Worm (Caenorhabditis elegans) whole organism, L2 larva: ENCODE data around the gene Y68A4A.10.
A peak's percentile ranks its signal among the peaks of the same experiment; 100 is the strongest.

ENCODE experiments used
- F13H6.1 ChIP-seq: sonication (generic microtip); optimal IDR thresholded peaks from 2 replicates; lab custom pipeline; 2016; ENCODE audit warnings: missing genetic modification characterization, missing compliant biosample characterization
- R02D3.7 ChIP-seq: fragments of 150-350 bp; optimal IDR thresholded peaks from 2 replicates; lab custom pipeline; 2014; ENCODE audit warnings: missing biosample characterization, missing genetic modification characterization
- Y55F3AM.14 ChIP-seq: fragments of 200-800 bp; sonication (Bioruptor generic); optimal IDR thresholded peaks from 2 replicates; lab custom pipeline; 2018; ENCODE audit warnings: mild to moderate bottlenecking, missing genetic modification characterization, missing compliant biosample characterization
- ZK546.5 ChIP-seq: sonication (generic microtip); optimal IDR thresholded peaks from 2 replicates; lab custom pipeline; 2017; ENCODE audit warnings: missing biosample characterization, missing genetic modification characterization
- blmp-1 ChIP-seq: sonication (generic microtip); optimal IDR thresholded peaks from 2 replicates; lab custom pipeline; 2017; ENCODE audit warnings: missing genetic modification characterization, mild to moderate bottlenecking, missing compliant biosample characterization, antibody characterized with exemption, moderate library complexity; ENCODE audit not compliant: insufficient read depth
- ceh-16 ChIP-seq: fragments of 150-350 bp; optimal IDR thresholded peaks from 2 replicates; lab custom pipeline; 2014; ENCODE audit warnings: missing biosample characterization, missing genetic modification characterization
- ceh-82 ChIP-seq: fragments of 150-350 bp; optimal IDR thresholded peaks from 2 replicates; lab custom pipeline; 2014; ENCODE audit warnings: missing biosample characterization, missing genetic modification characterization
- crh-2 ChIP-seq: sonication (generic microtip); optimal IDR thresholded peaks from 2 replicates; lab custom pipeline; 2017; ENCODE audit warnings: missing biosample characterization, missing genetic modification characterization
- dmd-4 ChIP-seq: sonication (generic microtip); optimal IDR thresholded peaks from 2 replicates; lab custom pipeline; 2017; ENCODE audit warnings: missing biosample characterization, missing genetic modification characterization
- elt-3 ChIP-seq: sonication (generic microtip); optimal IDR thresholded peaks from 2 replicates; lab custom pipeline; 2017; ENCODE audit warnings: missing biosample characterization, missing genetic modification characterization
- fos-1 ChIP-seq: fragments of 150-350 bp; optimal IDR thresholded peaks from 2 replicates; lab custom pipeline; 2014; ENCODE audit warnings: missing biosample characterization, missing genetic modification characterization
- gmeb-1 ChIP-seq: fragments of 150-350 bp; optimal IDR thresholded peaks from 2 replicates; lab custom pipeline; 2014; ENCODE audit warnings: missing biosample characterization, missing genetic modification characterization
- lin-39 ChIP-seq: fragments of 150-350 bp; optimal IDR thresholded peaks from 2 replicates; lab custom pipeline; 2014; ENCODE audit warnings: missing biosample characterization, missing genetic modification reagents, missing genetic modification characterization
- mab-5 ChIP-seq: fragments of 150-350 bp; optimal IDR thresholded peaks from 2 replicates; lab custom pipeline; 2014; ENCODE audit warnings: missing biosample characterization, missing genetic modification characterization
- mbf-1 ChIP-seq: sonication (generic microtip); optimal IDR thresholded peaks from 2 replicates; lab custom pipeline; 2017; ENCODE audit warnings: missing biosample characterization, missing genetic modification characterization
- nhr-11 ChIP-seq: fragments of 150-350 bp; optimal IDR thresholded peaks from 2 replicates; lab custom pipeline; 2014; ENCODE audit warnings: missing biosample characterization, missing genetic modification characterization
- nhr-12 ChIP-seq: fragments of 150-350 bp; optimal IDR thresholded peaks from 2 replicates; lab custom pipeline; 2014; ENCODE audit warnings: missing biosample characterization, missing genetic modification characterization
- nhr-21 ChIP-seq: fragments of 150-350 bp; optimal IDR thresholded peaks from 2 replicates; lab custom pipeline; 2014; ENCODE audit warnings: missing biosample characterization, missing genetic modification characterization
- nhr-23 ChIP-seq: fragments of 150-350 bp; optimal IDR thresholded peaks from 2 replicates; lab custom pipeline; 2014; ENCODE audit warnings: missing biosample characterization, missing genetic modification reagents, missing genetic modification characterization
- nhr-237 ChIP-seq: fragments of 150-350 bp; optimal IDR thresholded peaks from 2 replicates; lab custom pipeline; 2014; ENCODE audit warnings: missing biosample characterization, missing genetic modification characterization
- nhr-25 ChIP-seq: fragments of 150-350 bp; sonication (generic microtip); optimal IDR thresholded peaks from 3 replicates; lab custom pipeline; 2014; ENCODE audit warnings: missing biosample characterization, missing genetic modification characterization
- nhr-6 ChIP-seq: fragments of 150-350 bp; optimal IDR thresholded peaks from 2 replicates; lab custom pipeline; 2014; ENCODE audit warnings: missing biosample characterization, missing genetic modification characterization
- nhr-77 ChIP-seq: fragments of 150-350 bp; optimal IDR thresholded peaks from 2 replicates; lab custom pipeline; 2014; ENCODE audit warnings: missing biosample characterization, missing genetic modification characterization
- peb-1 ChIP-seq: fragments of 150-350 bp; optimal IDR thresholded peaks from 2 replicates; lab custom pipeline; 2014; ENCODE audit warnings: missing biosample characterization, missing genetic modification characterization
- sem-4 ChIP-seq: fragments of 150-350 bp; optimal IDR thresholded peaks from 2 replicates; lab custom pipeline; 2014; ENCODE audit warnings: missing biosample characterization, missing genetic modification reagents, missing genetic modification characterization
- skn-1 ChIP-seq: sonication (generic microtip); optimal IDR thresholded peaks from 2 replicates; lab custom pipeline; 2017; ENCODE audit warnings: missing biosample characterization, missing genetic modification characterization
- sma-3 ChIP-seq: sonication (generic microtip); optimal IDR thresholded peaks from 2 replicates; lab custom pipeline; 2016; ENCODE audit warnings: missing genetic modification reagents, missing genetic modification characterization, missing compliant biosample characterization
- sma-9 ChIP-seq, 2 experiments: fragments of 150-350 bp in 1 of 2; sonication (generic microtip) in 1 of 2; optimal IDR thresholded peaks; 2 replicates each; lab custom pipeline; 2014 to 2016; ENCODE audit warnings: missing genetic modification characterization in 2 of 2, mild to moderate bottlenecking in 1 of 2, missing biosample characterization in 1 of 2, missing compliant biosample characterization in 1 of 2, missing genetic modification reagents in 1 of 2, moderate library complexity in 1 of 2
- unc-62 ChIP-seq: fragments of 150-350 bp; optimal IDR thresholded peaks from 2 replicates; lab custom pipeline; 2014; ENCODE audit warnings: missing biosample characterization, missing genetic modification reagents, missing genetic modification characterization
- ztf-11 ChIP-seq: sonication (generic microtip); optimal IDR thresholded peaks from 2 replicates; lab custom pipeline; 2017; ENCODE audit warnings: missing biosample characterization, missing genetic modification characterization
- ztf-4 ChIP-seq: fragments of 150-350 bp; optimal IDR thresholded peaks from 2 replicates; lab custom pipeline; 2014; ENCODE audit warnings: missing biosample characterization, missing genetic modification characterization

Gene Y68A4A.10

DNA sequence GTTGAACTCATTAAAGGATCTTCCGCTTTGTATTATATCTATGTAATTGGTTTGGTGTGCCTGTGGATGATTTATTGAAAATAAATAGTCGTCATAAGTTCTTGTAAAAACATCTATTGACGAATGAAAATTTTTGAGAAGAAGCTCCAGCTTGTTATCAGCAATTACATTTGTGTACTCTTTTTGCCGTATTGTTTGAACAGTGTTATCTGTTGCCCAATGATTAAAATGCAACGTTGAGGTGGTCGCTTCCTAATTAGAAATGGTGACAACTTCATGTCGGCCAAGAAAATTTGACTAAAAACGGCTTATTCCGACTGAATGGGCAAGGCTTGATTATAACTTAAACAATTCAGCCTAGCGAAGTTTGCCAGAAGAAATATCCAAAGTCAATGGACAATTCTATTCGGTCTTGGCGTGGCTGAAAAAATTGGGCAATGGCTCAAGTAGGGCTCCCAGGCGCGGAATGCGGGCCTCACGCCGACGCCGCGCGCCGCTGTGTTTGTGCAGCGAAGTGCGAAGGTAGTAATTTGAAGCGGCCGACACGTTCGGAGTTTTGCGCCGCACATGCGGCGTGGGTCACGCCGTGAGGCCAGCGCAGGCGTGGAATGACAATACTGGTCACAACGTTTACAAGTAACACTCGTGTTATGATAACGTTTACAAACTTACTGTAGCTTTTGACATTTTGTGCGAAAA is 38.8 kb downstream of the Y68A4A.10 start:
- peak; percentile 73 for TF ChIP-seq fos-1 (tag; lab: Kevin White, UChicago)
- TF ChIP-seq nhr-11 (tag; lab: Kevin White, UChicago) = no peak
- TF ChIP-seq, all 48 proteins: peak for 1

DNA sequence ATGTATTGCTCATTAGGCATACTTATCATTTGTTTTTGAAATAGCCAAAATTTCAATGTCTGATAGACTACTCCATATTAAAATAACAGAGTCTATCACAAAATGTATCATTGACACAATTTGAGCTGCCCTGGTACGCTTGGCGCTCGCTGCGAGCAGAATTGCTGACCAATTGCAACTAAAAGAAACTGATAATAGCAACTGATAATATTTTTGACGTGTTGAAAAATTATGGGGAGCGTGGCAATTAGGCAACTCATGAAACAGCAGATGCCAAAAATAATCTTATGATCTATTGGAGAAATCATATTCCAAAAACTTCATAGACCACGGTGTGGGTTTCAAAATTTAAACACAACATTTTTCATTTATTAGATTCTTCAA is 39.3 kb downstream of the Y68A4A.10 start:
- TF ChIP-seq sem-4 (no peak), fos-1 (tag; lab: Kevin White, UChicago) (peak; percentile 83), sma-9 (GFP tag; optimal IDR thresholded peaks at IDR 0.05; lab: Kevin White, UChicago) (peak; percentile 24), sma-9 (tag; optimal IDR thresholded peaks at IDR 0.05; lab: Kevin White, UChicago) (no peak), gmeb-1 (tag; lab: Kevin White, UChicago) (peak; percentile 25)

DNA sequence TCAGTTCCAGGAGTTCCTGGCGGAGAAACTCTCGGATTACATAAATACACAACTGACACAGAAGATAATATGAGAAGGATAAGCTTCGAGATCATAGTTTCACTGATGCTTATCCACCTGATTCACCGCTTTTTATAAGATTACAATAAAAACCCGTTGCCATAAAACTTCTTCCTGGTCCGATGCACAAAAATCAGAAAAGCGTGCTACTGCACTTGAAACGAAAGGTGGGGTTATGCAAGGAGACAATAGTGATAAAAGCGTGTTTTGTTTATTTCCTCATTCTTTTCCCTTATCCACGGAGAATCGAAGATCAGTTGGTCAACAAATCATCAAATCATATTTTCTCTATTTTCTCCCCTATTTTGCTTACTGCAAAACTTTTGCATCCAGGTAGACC is 40.6 kb downstream of the Y68A4A.10 start, which contains the start of gene Y68A4B.3:
TSS of gene Y68A4B.3 (minus strand) at position 101 of the 400 bp plus-strand sequence.
- TF ChIP-seq nhr-25 (tag; lab: Kevin White, UChicago) (no peak), nhr-6 (tag; lab: Kevin White, UChicago) (no peak), elt-3 (tag; lab: Kevin White, UChicago) (no peak), nhr-77 (no peak), peb-1 (no peak), nhr-12 (tag; lab: Kevin White, UChicago) (no peak), sem-4 (no peak), nhr-237 (no peak), F13H6.1 (tag; lab: Kevin White, UChicago) (no peak), sma-3 (GFP tag; lab: Kevin White, UChicago) (no peak), unc-62 (GFP tag; lab: Kevin White, UChicago) (no peak), lin-39 (tag; lab: Kevin White, UChicago) (no peak), mab-5 (tag; lab: Kevin White, UChicago) (no peak), nhr-21 (no peak), gmeb-1 (tag; lab: Kevin White, UChicago) (no peak), ztf-4 (tag; lab: Kevin White, UChicago) (no peak), Y55F3AM.14 (GFP tag; lab: Kevin White, UChicago) (no peak), ztf-11 (tag; lab: Kevin White, UChicago) (no peak)

DNA sequence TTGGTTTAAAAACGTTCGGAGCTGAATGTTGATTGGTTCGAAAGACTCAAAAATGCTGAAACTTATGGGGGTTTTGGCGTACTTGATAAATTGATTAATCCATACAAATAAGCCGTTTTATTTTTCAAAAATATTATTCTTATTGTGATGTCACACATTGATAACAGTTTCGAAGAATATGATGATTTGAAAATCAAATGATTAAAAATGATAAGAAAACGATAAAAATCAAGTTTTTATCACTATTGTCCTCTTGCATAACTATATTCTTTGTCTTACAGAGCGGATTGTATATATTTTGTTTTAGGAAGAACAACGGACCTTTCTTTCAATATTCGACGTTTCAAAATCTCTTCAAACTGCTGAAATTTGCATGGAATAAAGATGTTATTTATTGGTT is 41.1 kb downstream of the Y68A4A.10 start:
- TF ChIP-seq mab-5 (tag; lab: Kevin White, UChicago) (no peak), fos-1 (tag; lab: Kevin White, UChicago) (peak; percentile 87), lin-39 (tag; lab: Kevin White, UChicago) (no peak), crh-2 (no peak), dmd-4 (tag; lab: Kevin White, UChicago) (no peak), sma-9 (GFP tag; optimal IDR thresholded peaks at IDR 0.05; lab: Kevin White, UChicago) (no peak), sma-9 (tag; optimal IDR thresholded peaks at IDR 0.05; lab: Kevin White, UChicago) (no peak), R02D3.7 (tag; lab: Kevin White, UChicago) (no peak), mbf-1 (tag; lab: Kevin White, UChicago) (no peak)

DNA sequence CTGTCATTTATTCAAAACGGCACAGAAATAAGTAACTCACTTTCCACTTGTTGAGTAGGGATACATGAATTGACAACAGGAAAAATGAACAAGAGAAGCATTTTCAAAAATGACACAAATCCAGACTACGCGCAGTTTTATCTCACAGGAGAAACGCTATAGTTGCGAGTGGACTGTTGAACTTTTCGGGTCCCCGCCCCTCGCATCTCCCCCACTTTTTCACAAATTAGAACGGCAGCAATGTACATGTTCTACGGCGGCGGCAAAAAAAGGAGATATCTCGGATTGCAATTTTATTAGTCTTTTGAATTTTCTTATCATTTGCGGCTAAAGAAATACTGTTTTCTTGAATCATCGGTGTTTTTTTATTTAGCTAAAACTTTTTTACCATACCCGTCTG is 43.5 kb downstream of the Y68A4A.10 start, which contains the start of gene clec-242:
TSS of gene clec-242 (minus strand) at position 101 of the 400 bp plus-strand sequence.
- TF ChIP-seq gmeb-1 (tag; lab: Kevin White, UChicago) (no peak), nhr-237 (no peak), ztf-11 (tag; lab: Kevin White, UChicago) (no peak), ZK546.5 (tag; lab: Kevin White, UChicago) (no peak), mbf-1 (tag; lab: Kevin White, UChicago) (no peak), sma-9 (GFP tag; optimal IDR thresholded peaks at IDR 0.05; lab: Kevin White, UChicago) (no peak), sma-9 (tag; optimal IDR thresholded peaks at IDR 0.05; lab: Kevin White, UChicago) (no peak), nhr-21 (no peak)

DNA sequence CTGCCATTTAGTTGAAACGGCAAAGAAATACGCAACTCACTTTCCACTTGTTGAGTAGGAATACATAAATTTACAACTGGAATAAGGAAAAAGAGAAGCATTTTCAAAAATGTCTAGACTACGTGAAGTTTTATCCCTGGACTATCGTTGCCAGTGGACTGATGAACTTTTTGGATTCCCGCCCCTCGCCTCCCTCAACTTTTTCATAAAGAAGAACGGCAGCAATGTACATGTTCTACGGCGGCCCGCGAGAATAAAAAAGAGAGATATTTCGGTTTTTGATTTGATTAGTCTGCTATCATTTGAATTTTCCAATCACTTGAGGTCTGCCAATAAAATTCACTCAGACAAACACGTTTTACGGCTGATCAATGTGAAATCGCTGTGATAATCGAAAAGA is 47.0 kb downstream of the Y68A4A.10 start, which contains the start of gene clec-243:
TSS of gene clec-243 (minus strand) at position 101 of the 400 bp plus-strand sequence.
- TF ChIP-seq F13H6.1 (tag; lab: Kevin White, UChicago) (no peak), ztf-4 (tag; lab: Kevin White, UChicago) (no peak), blmp-1 (tag; lab: Kevin White, UChicago) (no peak), skn-1 (tag; lab: Kevin White, UChicago) (no peak), nhr-237 (no peak), Y55F3AM.14 (GFP tag; lab: Kevin White, UChicago) (no peak), nhr-23 (tag; lab: Kevin White, UChicago) (no peak), R02D3.7 (tag; lab: Kevin White, UChicago) (no peak), ztf-11 (tag; lab: Kevin White, UChicago) (no peak), ceh-82 (tag; lab: Kevin White, UChicago) (no peak), nhr-77 (no peak), ZK546.5 (tag; lab: Kevin White, UChicago) (no peak), nhr-11 (tag; lab: Kevin White, UChicago) (no peak), mbf-1 (tag; lab: Kevin White, UChicago) (no peak), nhr-21 (no peak), ceh-16 (tag; lab: Kevin White, UChicago) (no peak)
